Fruit fly (Drosophila melanogaster) whole organism, wandering third instar larva: ENCODE data around the gene chas.
A peak's percentile ranks its signal among the peaks of the same experiment; 100 is the strongest.

ENCODE experiments used
- Abd-B ChIP-seq: fragments of >200 bp; optimal IDR thresholded peaks from 2 replicates; lab custom pipeline; 2017; ENCODE audit warnings: missing biosample characterization, missing genetic modification characterization
- CG32264 ChIP-seq: fragments of 200-800 bp; sonication (Bioruptor generic); optimal IDR thresholded peaks from 2 replicates; lab custom pipeline; 2016; ENCODE audit warnings: missing biosample characterization, missing genetic modification characterization
- CrebA ChIP-seq: fragments of 200-800 bp; sonication (Bioruptor generic); optimal IDR thresholded peaks from 2 replicates; lab custom pipeline; 2016; ENCODE audit warnings: missing biosample characterization, mild to moderate bottlenecking, missing genetic modification characterization, borderline replicate concordance
- Dif ChIP-seq: fragments of 200-275, 200-300 bp; sonication (Bioruptor generic); optimal IDR thresholded peaks from 2 replicates; lab custom pipeline; 2018; ENCODE audit warnings: missing biosample characterization, missing genetic modification characterization; ENCODE audit not compliant: partially characterized antibody
- HLH106 ChIP-seq: fragments of 200-800 bp; optimal IDR thresholded peaks from 3 replicates; lab custom pipeline; 2019; ENCODE audit warnings: missing biosample characterization, mild to moderate bottlenecking, missing genetic modification characterization, moderate library complexity
- Hnf4 ChIP-seq: fragments of 200-800 bp; sonication (Bioruptor generic); optimal IDR thresholded peaks from 2 replicates; lab custom pipeline; 2016; ENCODE audit warnings: missing biosample characterization, mild to moderate bottlenecking, missing genetic modification characterization
- Hr83 ChIP-seq: fragments of 200-300 bp; sonication (Bioruptor generic); optimal IDR thresholded peaks from 2 replicates; lab custom pipeline; 2016; ENCODE audit warnings: missing biosample characterization, mild to moderate bottlenecking, missing genetic modification characterization, moderate library complexity; ENCODE audit not compliant: poor library complexity, severe bottlenecking
- Myc ChIP-seq: fragments of >200 bp; optimal IDR thresholded peaks from 2 replicates; lab custom pipeline; 2017
- N ChIP-seq: fragments of >200 bp; optimal IDR thresholded peaks from 2 replicates; lab custom pipeline; 2018; ENCODE audit warnings: missing biosample characterization, missing external identifiers, missing genetic modification characterization
- OdsH ChIP-seq: fragments of 200-800 bp; sonication (Bioruptor generic); optimal IDR thresholded peaks from 2 replicates; lab custom pipeline; 2016; ENCODE audit warnings: missing biosample characterization, mild to moderate bottlenecking, missing genetic modification characterization
- Rel ChIP-seq, 2 experiments: fragments of 200-800 bp; sonication (Bioruptor generic) in 1 of 2; optimal IDR thresholded peaks; 2 replicates in 1 of 2; 3 replicates in 1 of 2; lab custom pipeline; 2016 to 2019; ENCODE audit warnings: mild to moderate bottlenecking in 2 of 2, missing biosample characterization in 2 of 2, missing genetic modification characterization in 2 of 2, moderate library complexity in 1 of 2
- Sp1 ChIP-seq: fragments of 200-800 bp; sonication (Bioruptor generic); optimal IDR thresholded peaks from 3 replicates; lab custom pipeline; 2019; ENCODE audit warnings: missing biosample characterization, mild to moderate bottlenecking, missing genetic modification characterization, moderate library complexity
- Vsx2 ChIP-seq: fragments of 200-300, 225-300 bp; sonication (Bioruptor generic); optimal IDR thresholded peaks from 2 replicates; lab custom pipeline; 2018; ENCODE audit warnings: missing biosample characterization, missing genetic modification characterization; ENCODE audit not compliant: partially characterized antibody
- br ChIP-seq: fragments of 200-800 bp; sonication (Bioruptor generic); optimal IDR thresholded peaks from 2 replicates; lab custom pipeline; 2016; ENCODE audit warnings: missing biosample characterization, missing genetic modification characterization
- brk ChIP-seq: fragments of 200-800 bp; sonication (Bioruptor generic); optimal IDR thresholded peaks from 2 replicates; lab custom pipeline; 2016; ENCODE audit warnings: missing biosample characterization, mild to moderate bottlenecking, missing genetic modification characterization
- dl ChIP-seq, 2 experiments: fragments of 175-275, 200-275 bp in 1 of 2; fragments of 200-275 bp in 1 of 2; sonication (Bioruptor generic); optimal IDR thresholded peaks; lab custom pipeline; 2018; ENCODE audit warnings: mild to moderate bottlenecking in 2 of 2, missing biosample characterization in 2 of 2, missing genetic modification characterization in 2 of 2, moderate library complexity in 2 of 2; ENCODE audit not compliant: partially characterized antibody in 2 of 2, insufficient read depth in 1 of 2
- dmrt93B ChIP-seq: fragments of 200-800 bp; sonication (Bioruptor generic); optimal IDR thresholded peaks from 2 replicates; lab custom pipeline; 2018; ENCODE audit warnings: missing biosample characterization, mild to moderate bottlenecking, missing genetic modification characterization
- dsf ChIP-seq: sonication (Bioruptor generic); optimal IDR thresholded peaks from 2 replicates; lab custom pipeline; 2016; ENCODE audit warnings: missing biosample characterization, missing genetic modification characterization, borderline replicate concordance
- ey ChIP-seq: fragments of 200-800 bp; sonication (Bioruptor generic); optimal IDR thresholded peaks from 2 replicates; lab custom pipeline; 2016; ENCODE audit warnings: missing biosample characterization, missing genetic modification characterization
- foxo ChIP-seq, 2 experiments: fragments of 200-800 bp; sonication (Bioruptor generic); optimal IDR thresholded peaks; 2 replicates in 1 of 2; 3 replicates in 1 of 2; lab custom pipeline; 2016 to 2017; ENCODE audit warnings: missing biosample characterization in 2 of 2, missing genetic modification characterization in 2 of 2
- fru ChIP-seq: fragments of 200-800 bp; sonication (Bioruptor generic); optimal IDR thresholded peaks from 3 replicates; lab custom pipeline; 2016; ENCODE audit warnings: missing biosample characterization, mild to moderate bottlenecking, missing genetic modification characterization
- h ChIP-seq: fragments of 200-800 bp; sonication (Bioruptor generic); optimal IDR thresholded peaks from 3 replicates; lab custom pipeline; 2016; ENCODE audit warnings: missing biosample characterization, mild to moderate bottlenecking, missing genetic modification characterization
- jim ChIP-seq: fragments of 175-275, 200-325 bp; sonication (Bioruptor generic); optimal IDR thresholded peaks from 2 replicates; lab custom pipeline; 2016; ENCODE audit warnings: missing biosample characterization, mild to moderate bottlenecking, missing genetic modification characterization
- lola ChIP-seq: fragments of >200 bp; optimal IDR thresholded peaks from 2 replicates; lab custom pipeline; 2017; ENCODE audit warnings: missing biosample characterization, missing genetic modification characterization
- pan ChIP-seq: fragments of >200 bp; optimal IDR thresholded peaks from 2 replicates; lab custom pipeline; 2017
- psq ChIP-seq: fragments of 200-800 bp; sonication (Bioruptor generic); optimal IDR thresholded peaks from 3 replicates; lab custom pipeline; 2017; ENCODE audit warnings: missing biosample characterization, mild to moderate bottlenecking, missing genetic modification characterization, moderate library complexity
- rgr ChIP-seq: fragments of 200-800 bp; sonication (Bioruptor generic); optimal IDR thresholded peaks from 3 replicates; lab custom pipeline; 2016; ENCODE audit warnings: missing biosample characterization, mild to moderate bottlenecking, missing genetic modification characterization
- sv ChIP-seq: fragments of 200-800 bp; sonication (Bioruptor generic); optimal IDR thresholded peaks from 3 replicates; lab custom pipeline; 2016; ENCODE audit warnings: missing biosample characterization, missing genetic modification characterization
- tai ChIP-seq: sonication (Bioruptor generic); optimal IDR thresholded peaks from 2 replicates; lab custom pipeline; 2016; ENCODE audit warnings: missing biosample characterization, missing genetic modification characterization
- usp ChIP-seq: fragments of >200 bp; optimal IDR thresholded peaks from 2 replicates; lab custom pipeline; 2017; ENCODE audit warnings: missing biosample characterization, missing genetic modification characterization
- woc ChIP-seq: sonication (Bioruptor generic); optimal IDR thresholded peaks from 2 replicates; lab custom pipeline; 2016; ENCODE audit warnings: missing biosample characterization, mild to moderate bottlenecking, missing genetic modification characterization

Gene chas

DNA sequence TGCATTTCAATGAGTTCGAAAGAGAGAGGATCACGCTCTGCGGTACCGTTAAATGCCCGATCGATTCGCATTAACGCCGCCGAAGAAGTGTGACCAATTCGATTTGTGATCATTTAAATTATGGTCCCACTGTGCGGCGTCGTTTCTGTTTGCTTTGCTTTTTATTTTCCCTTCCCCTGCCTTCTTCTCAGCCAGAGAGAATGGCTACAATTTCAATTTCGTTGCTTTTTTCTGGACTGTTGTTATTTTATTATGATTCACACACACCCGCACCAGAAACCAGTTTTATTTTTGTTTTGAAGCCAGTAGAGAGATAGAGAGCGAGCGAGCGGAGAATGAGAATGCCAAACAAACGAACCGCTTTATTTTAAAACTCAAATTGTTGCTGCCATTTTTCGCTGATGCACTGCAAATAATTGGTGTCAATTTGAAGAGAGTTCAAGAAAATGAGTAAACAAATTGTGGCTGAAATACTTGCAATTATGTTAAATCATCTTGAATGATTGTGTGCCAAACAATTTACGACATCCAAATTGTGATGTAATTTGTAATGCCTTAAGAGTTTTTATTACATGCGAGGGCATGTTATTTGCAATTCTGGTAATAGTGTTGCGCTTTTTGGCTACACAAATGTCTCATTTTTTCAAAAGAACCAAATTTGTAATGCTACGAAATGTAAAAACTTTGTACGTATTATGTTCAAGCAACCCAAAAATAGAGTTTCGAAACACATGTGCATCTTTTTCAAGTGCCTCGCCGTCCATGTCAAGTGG lies 44.2 kb upstream of the chas start:
- TF ChIP-seq CrebA (GFP tag; lab: Kevin White, UChicago) (no peak), foxo (GFP tag; optimal IDR thresholded peaks at IDR 0.05; lab: Kevin White, UChicago) (peak in 1 of 2 experiments; percentile 72), Vsx2 (no peak), Sp1 (peak; percentile 39), Hr83 (GFP tag; lab: Kevin White, UChicago) (no peak), Rel (GFP tag; optimal IDR thresholded peaks at IDR 0.05; lab: Kevin White, UChicago) (no peak), Rel (tag; optimal IDR thresholded peaks at IDR 0.05; lab: Kevin White, UChicago) (peak; percentile 51), h (GFP tag; lab: Kevin White, UChicago) (peak; percentile 70), br (peak; percentile 44), ey (GFP tag; lab: Kevin White, UChicago) (peak; percentile 61), sv (GFP tag; lab: Kevin White, UChicago) (peak; percentile 1), woc (peak; percentile 53), Dif (peak; percentile 54), dl (GFP tag; optimal IDR thresholded peaks at IDR 0.05; lab: Kevin White, UChicago; ENCODE audit: insufficient read depth in 1 of 2, partially characterized antibody in 2 of 2) (no peak), HLH106 (tag; lab: Kevin White, UChicago) (peak; percentile 63), N (GFP tag; lab: Kevin White, UChicago) (no peak), dmrt93B (peak; percentile 41), usp (GFP tag; lab: Kevin White, UChicago) (no peak), psq (peak; percentile 40), jim (GFP tag; lab: Kevin White, UChicago) (peak; percentile 2), lola (GFP tag; lab: Kevin White, UChicago) (no peak), rgr (GFP tag; lab: Kevin White, UChicago) (peak; percentile 28), brk (GFP tag; lab: Kevin White, UChicago) (peak; percentile 46), fru (GFP tag; lab: Kevin White, UChicago) (peak; percentile 74), Abd-B (GFP tag; lab: Kevin White, UChicago) (no peak), pan (no peak), OdsH (GFP tag; lab: Kevin White, UChicago) (peak; percentile 52), Hnf4 (peak; percentile 42)

DNA sequence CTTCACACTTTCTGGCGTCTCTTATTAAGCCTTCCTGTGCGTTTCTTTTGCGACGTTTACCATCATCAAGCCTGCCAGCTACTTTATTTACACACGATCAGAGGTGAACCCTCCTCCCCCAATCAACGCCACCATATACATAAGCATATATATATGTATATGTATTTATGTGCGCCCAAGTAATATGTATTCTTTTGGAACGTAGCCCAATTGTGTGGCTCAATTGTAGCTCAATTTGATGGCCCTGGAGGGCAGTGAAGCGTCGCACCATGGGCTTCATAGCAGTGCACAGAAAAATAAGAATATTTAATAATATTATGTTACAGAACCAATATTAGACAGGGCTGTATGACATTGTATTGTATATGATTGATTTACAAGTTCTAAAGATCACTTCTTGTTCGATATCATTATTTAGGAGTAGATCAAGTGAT lies 43.4 kb upstream of the chas start:
- no peak for TF ChIP-seq Rel (GFP tag; optimal IDR thresholded peaks at IDR 0.05; lab: Kevin White, UChicago)
- TF ChIP-seq Rel (tag; optimal IDR thresholded peaks at IDR 0.05; lab: Kevin White, UChicago) = peak; percentile 49
- TF ChIP-seq rgr (GFP tag; lab: Kevin White, UChicago) = no peak
- TF ChIP-seq CrebA (GFP tag; lab: Kevin White, UChicago) = no peak
- TF ChIP-seq, all 38 proteins: peak for 1

DNA sequence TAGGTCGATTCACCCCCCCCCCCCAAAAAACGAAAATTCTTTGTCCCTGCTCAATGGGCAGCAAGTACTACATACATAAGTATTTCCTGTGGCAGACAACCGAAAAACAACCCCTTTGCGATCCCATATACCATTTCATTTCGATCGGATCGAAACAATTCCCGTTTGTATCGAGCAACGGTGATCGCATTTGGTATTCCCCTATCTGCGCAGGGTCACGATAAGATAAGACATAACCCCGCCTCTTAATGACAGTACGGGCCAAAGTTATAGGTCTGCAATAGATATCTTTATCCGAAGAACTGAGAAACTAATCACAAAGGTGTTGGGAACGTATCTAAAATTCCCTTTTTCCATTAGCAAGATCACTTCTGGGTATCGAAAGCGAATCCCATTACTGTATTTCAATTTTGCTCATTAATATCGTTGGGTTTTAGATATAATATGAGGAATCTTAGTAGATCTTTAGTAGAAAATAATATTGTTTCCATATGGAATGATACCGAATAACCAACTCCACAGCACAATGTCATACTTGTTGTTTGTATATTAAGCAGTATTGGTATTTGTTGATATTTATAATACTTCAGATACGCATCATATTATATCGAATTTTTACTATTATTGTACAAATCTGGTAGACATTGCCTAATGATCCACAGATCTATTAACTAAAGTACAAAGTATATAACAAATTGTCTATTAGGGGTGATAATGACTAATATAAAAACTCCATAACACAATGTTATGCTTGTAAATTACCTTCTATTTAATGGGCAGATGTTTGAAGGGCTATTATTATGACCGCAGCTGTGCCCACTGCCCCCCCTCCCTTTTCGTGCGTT lies 42.7 kb upstream of the chas start:
- TF ChIP-seq jim (GFP tag; lab: Kevin White, UChicago) (no peak), foxo (GFP tag; optimal IDR thresholded peaks at IDR 0.05; lab: Kevin White, UChicago) (peak in 1 of 2 experiments; percentile 0), dsf (GFP tag; lab: Kevin White, UChicago) (no peak), dl (GFP tag; optimal IDR thresholded peaks at IDR 0.05; lab: Kevin White, UChicago; ENCODE audit: insufficient read depth in 1 of 2, partially characterized antibody in 2 of 2) (no peak), ey (GFP tag; lab: Kevin White, UChicago) (no peak), Dif (no peak), brk (GFP tag; lab: Kevin White, UChicago) (no peak), Sp1 (no peak), rgr (GFP tag; lab: Kevin White, UChicago) (no peak), OdsH (GFP tag; lab: Kevin White, UChicago) (no peak), CG32264 (no peak), lola (GFP tag; lab: Kevin White, UChicago) (no peak), br (no peak), tai (GFP tag; lab: Kevin White, UChicago) (no peak), Myc (lab: Kevin White, UChicago) (no peak), Rel (GFP tag; optimal IDR thresholded peaks at IDR 0.05; lab: Kevin White, UChicago) (no peak), Rel (tag; optimal IDR thresholded peaks at IDR 0.05; lab: Kevin White, UChicago) (peak; percentile 93)
